Worm (Caenorhabditis elegans) whole organism, young adult: ENCODE data around the gene Y49F6B.19.

ENCODE experiments used
- ets-4 ChIP-seq: fragments of 200-800 bp; sonication (Bioruptor generic); optimal IDR thresholded peaks from 2 replicates; lab custom pipeline; 2018; ENCODE audit warnings: mild to moderate bottlenecking, missing genetic modification characterization, missing compliant biosample characterization
- hmg-20 ChIP-seq: fragments of 200-800 bp; sonication (Bioruptor generic); IDR thresholded peaks from 2 replicates; pipeline ENCODE4 v1.3.6; 2022; ENCODE audit warnings: missing genetic modification reagents, missing genetic modification characterization, missing compliant biosample characterization
- snpc-4 ChIP-seq, 5 experiments: fragments of 150-350 bp in 1 of 5; sonication (generic microtip) in 4 of 5; optimal IDR thresholded peaks; 2 replicates each; lab custom pipeline; 2014 to 2018; ENCODE audit warnings: missing genetic modification characterization in 5 of 5, missing biosample characterization in 3 of 5, antibody characterized with exemption in 2 of 5, mild to moderate bottlenecking in 2 of 5, missing compliant biosample characterization in 2 of 5, missing genotype in 2 of 5, moderate library complexity in 2 of 5, missing genetic modification reagents in 1 of 5

- TF ChIP-seq hmg-20 (GFP tag; lab: Robert Waterston, UW) (no peak), snpc-4 (GFP tag; optimal IDR thresholded peaks at IDR 0.05; lab: Kevin White, UChicago) (no peak), snpc-4 (tag; optimal IDR thresholded peaks at IDR 0.05; lab: Kevin White, UChicago) (no peak), ets-4 (GFP tag; lab: Kevin White, UChicago) (no peak)
Measured at ce11 chrII:3561561-3561960, 49.4 kb upstream of the Y49F6B.19 start, which contains the start of gene W10G11.2.
